Worm (Caenorhabditis elegans): Measurements from ENCODE around the gene F09F7.6.

DNA sequence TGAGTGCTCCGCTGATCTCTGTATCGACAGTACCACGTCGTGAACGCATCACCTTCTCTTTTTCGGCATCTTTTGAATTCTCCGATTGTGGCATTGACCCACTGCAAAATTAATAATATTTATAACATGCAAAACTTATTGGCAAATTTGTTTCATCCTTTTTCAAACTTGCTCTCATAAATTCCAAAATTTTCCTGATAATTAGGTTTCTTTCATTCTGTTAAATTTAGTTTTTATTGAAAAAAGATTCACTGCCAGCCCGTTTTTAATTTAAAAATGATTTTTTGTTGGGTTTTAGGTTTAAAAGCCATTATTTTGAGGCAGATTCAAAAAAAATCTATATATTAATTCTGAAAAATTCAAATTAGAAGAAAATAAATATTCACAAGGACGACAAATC lies 48.0 kb upstream of the F09F7.6 start, which contains the start of gene wdr-37:
- no peak for TF ChIP-seq hnd-1 (tag; optimal IDR thresholded peaks at IDR 0.05)
- TF ChIP-seq ama-1 (optimal IDR thresholded peaks at IDR 0.05) = no peak
- no peak for TF ChIP-seq aly-1 (tag; optimal IDR thresholded peaks at IDR 0.05)
- no peak for TF ChIP-seq F13C5.2 (tag; optimal IDR thresholded peaks at IDR 0.05)
- no peak for TF ChIP-seq ceh-36 (tag; optimal IDR thresholded peaks at IDR 0.05)
- no peak for TF ChIP-seq hmbx-1 (tag; optimal IDR thresholded peaks at IDR 0.05)
- TF ChIP-seq pes-1 (GFP tag; IDR thresholded peaks at IDR 0.05) = no peak
